4 worm cellular contexts compared by ENCODE assay signal in the genomic region with DNA sequence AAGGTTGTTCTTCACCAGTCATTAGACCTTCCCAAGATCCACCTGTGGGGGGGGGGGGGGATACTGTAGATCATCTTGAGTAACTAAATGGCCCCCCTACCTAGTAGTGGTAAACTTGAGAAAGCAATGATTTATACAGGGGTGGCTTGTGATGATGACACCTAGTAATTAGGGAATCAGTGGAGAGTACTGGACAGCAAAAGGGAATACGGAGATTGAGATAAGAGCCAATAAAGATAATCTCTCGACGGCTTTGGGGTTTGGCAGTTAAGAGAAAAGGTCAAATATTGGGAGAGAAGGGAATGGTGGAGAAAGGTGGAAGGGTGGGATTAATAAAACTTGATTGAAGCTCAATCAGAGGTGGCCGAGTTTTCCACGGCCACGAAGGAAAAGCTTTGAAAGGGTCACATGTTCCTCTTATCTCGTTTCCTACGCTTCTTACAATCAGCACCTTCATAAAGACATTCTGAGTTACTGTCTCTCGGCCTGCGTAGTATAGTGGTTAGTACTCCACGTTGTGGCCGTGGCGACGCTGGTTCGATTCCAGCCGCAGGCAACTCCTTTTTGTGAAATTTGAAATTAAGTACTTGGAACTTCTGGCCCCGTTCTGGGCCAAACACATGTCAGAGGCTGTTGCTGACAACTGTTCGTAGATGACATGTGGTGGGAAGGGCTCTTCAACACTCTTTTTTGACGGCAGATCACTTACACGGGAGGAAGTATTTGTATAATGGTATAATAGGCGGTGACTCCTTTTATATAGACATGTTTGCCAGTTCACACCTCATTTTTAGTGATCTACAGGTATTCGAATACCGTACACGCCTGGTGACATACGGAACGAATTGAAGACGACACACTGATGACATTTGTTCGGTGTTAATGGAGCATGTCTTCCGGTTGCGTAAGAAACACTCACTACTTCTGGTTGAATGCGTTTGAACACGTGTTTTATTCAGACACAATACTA.
A peak's percentile ranks its signal among the peaks of the same experiment; 100 is the strongest.
TF ChIP-seq lines count a peak whose summit lies in the region.

No protein-coding gene starts in this region.

TF ChIP-seq in whole organism, L2 larva, 48 proteins besides CTCF, POLR2A, EP300 and RAD21:
- peak; percentile 9 for TF ChIP-seq nhr-129 (tag; optimal IDR thresholded peaks at IDR 0.05; lab: Kevin White, UChicago)
- no peak for TF ChIP-seq mab-5 (tag; optimal IDR thresholded peaks at IDR 0.05; lab: Kevin White, UChicago)
- peak; percentile 26 for TF ChIP-seq gmeb-1 (tag; optimal IDR thresholded peaks at IDR 0.05; lab: Kevin White, UChicago)
- peak; percentile 52 for TF ChIP-seq sma-3 (GFP tag; optimal IDR thresholded peaks at IDR 0.05; lab: Kevin White, UChicago)
- peak; percentile 96 for TF ChIP-seq ceh-16 (tag; optimal IDR thresholded peaks at IDR 0.05; lab: Kevin White, UChicago)
- TF ChIP-seq ceh-82 (tag; optimal IDR thresholded peaks at IDR 0.05; lab: Kevin White, UChicago) = no peak
- TF ChIP-seq crh-2 (tag; optimal IDR thresholded peaks at IDR 0.05; lab: Kevin White, UChicago) = peak; percentile 53
- TF ChIP-seq nhr-10 (tag; optimal IDR thresholded peaks at IDR 0.05; lab: Kevin White, UChicago) = no peak
- TF ChIP-seq elt-1 (tag; optimal IDR thresholded peaks at IDR 0.05; lab: Kevin White, UChicago) = peak; percentile 47
- TF ChIP-seq ama-1 (optimal IDR thresholded peaks at IDR 0.05; lab: Kevin White, UChicago) = no peak
- no peak for TF ChIP-seq unc-39 (tag; optimal IDR thresholded peaks at IDR 0.05; lab: Kevin White, UChicago)

TF ChIP-seq in whole organism, L4 larva, 104 proteins besides CTCF, POLR2A, EP300 and RAD21 (continues in another document):
- peak; percentile 57 for TF ChIP-seq spr-1 (tag; optimal IDR thresholded peaks at IDR 0.05; lab: Kevin White, UChicago)
- peak; percentile 71 to 86; a peak in 2 of 4 replicates for TF ChIP-seq madf-5 (GFP tag; IDR thresholded peaks at IDR 0.05; lab: Robert Waterston, UW)
- peak; percentile 96 for TF ChIP-seq dmd-8 (GFP tag; IDR thresholded peaks at IDR 0.05; lab: Robert Waterston, UW)
- TF ChIP-seq ceh-20 (GFP tag; IDR thresholded peaks at IDR 0.05; lab: Robert Waterston, UW) = peak; percentile 43; the same call in 1 of the 2 replicates
- TF ChIP-seq F44E2.7 (GFP tag; IDR thresholded peaks at IDR 0.05; lab: Robert Waterston, UW) = 0 out of 2 replicates have a peak, but pooled peaks have one; percentile 73
- TF ChIP-seq D1046.2 (GFP tag; IDR thresholded peaks at IDR 0.05; lab: Robert Waterston, UW) = peak; percentile 75; the same call in 1 of the 2 replicates
- TF ChIP-seq ceh-28 (tag; optimal IDR thresholded peaks at IDR 0.05; lab: Kevin White, UChicago) = no peak
- TF ChIP-seq daf-19 (GFP tag; conservative IDR thresholded peaks at IDR 0.05; lab: Robert Waterston, UW) = no peak
- peak; percentile 93; the same call in 1 of the 2 replicates for TF ChIP-seq Y105C5A.15 (GFP tag; IDR thresholded peaks at IDR 0.05; lab: Robert Waterston, UW)
- TF ChIP-seq egl-43 (GFP tag; IDR thresholded peaks at IDR 0.05; lab: Robert Waterston, UW) = peak; percentile 89
- TF ChIP-seq cey-2 (tag; optimal IDR thresholded peaks at IDR 0.05; lab: Kevin White, UChicago; ENCODE audit: borderline replicate concordance, insufficient read depth) = no peak
- TF ChIP-seq nhr-28 (tag; optimal IDR thresholded peaks at IDR 0.05; lab: Kevin White, UChicago) = peak; percentile 30
- TF ChIP-seq ctbp-1 (GFP tag; IDR thresholded peaks at IDR 0.05; lab: Robert Waterston, UW) = peak; percentile 59
- TF ChIP-seq lin-29 (GFP tag; IDR thresholded peaks at IDR 0.05; lab: Robert Waterston, UW) = no peak
- peak; percentile 29 for TF ChIP-seq aha-1 (tag; lab: Kevin White, UChicago)
- peak; percentile 53 for TF ChIP-seq mxl-3 (GFP tag; optimal IDR thresholded peaks at IDR 0.05; lab: Kevin White, UChicago)
- TF ChIP-seq nhr-111 (GFP tag; optimal IDR thresholded peaks at IDR 0.05; lab: Kevin White, UChicago) = peak; percentile 46
- no peak for TF ChIP-seq set-16 (GFP tag; IDR thresholded peaks at IDR 0.05; lab: Robert Waterston, UW)
- 0 out of 2 replicates have a peak, but pooled peaks have one; percentile 11 for TF ChIP-seq ceh-44 (GFP tag; IDR thresholded peaks at IDR 0.05; lab: Robert Waterston, UW)
- no peak for TF ChIP-seq F37D6.2 (tag; optimal IDR thresholded peaks at IDR 0.05; lab: Kevin White, UChicago)
- peak; percentile 48 for TF ChIP-seq nhr-6 (tag; optimal IDR thresholded peaks at IDR 0.05; lab: Kevin White, UChicago)
- TF ChIP-seq lim-7 (GFP tag; IDR thresholded peaks at IDR 0.05; lab: Robert Waterston, UW) = peak; percentile 92

TF ChIP-seq in whole organism, late embryonic, 69 proteins besides CTCF, POLR2A, EP300 and RAD21 (continues in another document):
- TF ChIP-seq elt-4 (tag; optimal IDR thresholded peaks at IDR 0.05; lab: Kevin White, UChicago) (no peak), unc-55 (GFP tag; optimal IDR thresholded peaks at IDR 0.05; lab: Kevin White, UChicago) (no peak), tbx-2 (tag; optimal IDR thresholded peaks at IDR 0.05; lab: Kevin White, UChicago) (peak; percentile 64), ceh-2 (tag; optimal IDR thresholded peaks at IDR 0.05; lab: Kevin White, UChicago) (peak; percentile 20), ceh-18 (tag; optimal IDR thresholded peaks at IDR 0.05; lab: Kevin White, UChicago) (peak; percentile 4), pag-3 (tag; optimal IDR thresholded peaks at IDR 0.05; lab: Kevin White, UChicago; ENCODE audit: borderline replicate concordance) (no peak), C38D4.7 (GFP tag; optimal IDR thresholded peaks at IDR 0.05; lab: Kevin White, UChicago) (no peak), unc-42 (tag; optimal IDR thresholded peaks at IDR 0.05; lab: Kevin White, UChicago) (no peak), ceh-24 (tag; optimal IDR thresholded peaks at IDR 0.05; lab: Kevin White, UChicago) (no peak), ceh-9 (tag; optimal IDR thresholded peaks at IDR 0.05; lab: Kevin White, UChicago) (no peak), fax-1 (tag; optimal IDR thresholded peaks at IDR 0.05; lab: Kevin White, UChicago) (no peak), eyg-1 (tag; optimal IDR thresholded peaks at IDR 0.05; lab: Kevin White, UChicago) (no peak), mec-3 (tag; optimal IDR thresholded peaks at IDR 0.05; lab: Kevin White, UChicago; ENCODE audit: borderline replicate concordance) (no peak), K09A11.1 (tag; optimal IDR thresholded peaks at IDR 0.05; lab: Kevin White, UChicago; ENCODE audit: insufficient read depth) (no peak), che-1 (tag; optimal IDR thresholded peaks at IDR 0.05; lab: Kevin White, UChicago) (no peak), ceh-22 (tag; optimal IDR thresholded peaks at IDR 0.05; lab: Kevin White, UChicago) (peak; percentile 80), ceh-31 (tag; optimal IDR thresholded peaks at IDR 0.05; lab: Kevin White, UChicago) (peak; percentile 49), pros-1 (tag; optimal IDR thresholded peaks at IDR 0.05; lab: Kevin White, UChicago) (no peak), hlh-13 (GFP tag; optimal IDR thresholded peaks at IDR 0.05; lab: Kevin White, UChicago) (no peak), nfya-1 (tag; optimal IDR thresholded peaks at IDR 0.05; lab: Kevin White, UChicago) (no peak), pat-9 (tag; optimal IDR thresholded peaks at IDR 0.05; lab: Kevin White, UChicago) (no peak), pha-2 (tag; optimal IDR thresholded peaks at IDR 0.05; lab: Kevin White, UChicago) (no peak), hlh-15 (tag; optimal IDR thresholded peaks at IDR 0.05; lab: Kevin White, UChicago) (no peak), npax-4 (tag; optimal IDR thresholded peaks at IDR 0.05; lab: Kevin White, UChicago) (no peak), hlh-8 (tag; optimal IDR thresholded peaks at IDR 0.05; lab: Kevin White, UChicago) (no peak), sox-4 (tag; optimal IDR thresholded peaks at IDR 0.05; lab: Kevin White, UChicago) (no peak)

TF ChIP-seq in whole organism, mixed stage, embryonic, 35 proteins besides CTCF, POLR2A, EP300 and RAD21:
- peak; percentile 97 for TF ChIP-seq hlh-1 (tag; optimal IDR thresholded peaks at IDR 0.05; lab: Kevin White, UChicago)
- TF ChIP-seq unc-62 (GFP tag; optimal IDR thresholded peaks at IDR 0.05; lab: Kevin White, UChicago) = peak; percentile 62
- peak; percentile 46 for TF ChIP-seq M03D4.4 (tag; optimal IDR thresholded peaks at IDR 0.05; lab: Kevin White, UChicago)
- no peak for TF ChIP-seq mab-5 (tag; optimal IDR thresholded peaks at IDR 0.05; lab: Kevin White, UChicago)
- TF ChIP-seq nhr-2 (tag; optimal IDR thresholded peaks at IDR 0.05; lab: Kevin White, UChicago) = peak; percentile 79
- TF ChIP-seq nhr-12 (tag; optimal IDR thresholded peaks at IDR 0.05; lab: Kevin White, UChicago) = no peak
- TF ChIP-seq sem-2 (GFP tag; optimal IDR thresholded peaks at IDR 0.05; lab: Kevin White, UChicago) = peak; percentile 31
- TF ChIP-seq zip-8 (tag; optimal IDR thresholded peaks at IDR 0.05; lab: Kevin White, UChicago) = no peak
- TF ChIP-seq lin-13 (tag; optimal IDR thresholded peaks at IDR 0.05; lab: Kevin White, UChicago) = no peak
- TF ChIP-seq ham-2 (GFP tag; optimal IDR thresholded peaks at IDR 0.05; lab: Kevin White, UChicago) = peak; percentile 87
- peak; percentile 1 for TF ChIP-seq ceh-43 (GFP tag; optimal IDR thresholded peaks at IDR 0.05; lab: Kevin White, UChicago)
- TF ChIP-seq elt-1 (tag; optimal IDR thresholded peaks at IDR 0.05; lab: Kevin White, UChicago; ENCODE audit: borderline replicate concordance, insufficient read depth) = peak; percentile 93
- TF ChIP-seq cnd-1 (tag; optimal IDR thresholded peaks at IDR 0.05; lab: Kevin White, UChicago) = peak; percentile 29
- no peak for TF ChIP-seq blmp-1 (tag; optimal IDR thresholded peaks at IDR 0.05; lab: Kevin White, UChicago)
